Worm (Caenorhabditis elegans) whole organism, late embryonic: ENCODE results near the gene ZC190.10.
"Not testable (repeated sequence)": the region's sequence is repeated elsewhere in the genome, so short reads cannot be mapped to it uniquely, and the experiment has no call there.

Experiments used
- C38D4.7 ChIP-seq: fragments of 200-800 bp; sonication (Bioruptor generic); optimal IDR thresholded peaks from 2 replicates; lab custom pipeline; 2018; ENCODE audit warnings: mild to moderate bottlenecking, missing genetic modification characterization, moderate library complexity, missing compliant biosample characterization
- Y22D7AL.16 ChIP-seq: sonication (generic microtip); optimal IDR thresholded peaks from 2 replicates; lab custom pipeline; 2016; ENCODE audit warnings: missing genetic modification characterization, missing compliant biosample characterization
- ceh-19 ChIP-seq: fragments of 200-800 bp; sonication (Bioruptor generic); optimal IDR thresholded peaks from 2 replicates; lab custom pipeline; 2018; ENCODE audit warnings: mild to moderate bottlenecking, missing genetic modification characterization, missing compliant biosample characterization
- ceh-2 ChIP-seq: sonication (generic microtip); optimal IDR thresholded peaks from 2 replicates; lab custom pipeline; 2016; ENCODE audit warnings: missing genotype, missing genetic modification characterization, missing compliant biosample characterization
- ceh-30 ChIP-seq: fragments of 150-350 bp; optimal IDR thresholded peaks from 2 replicates; lab custom pipeline; 2014; ENCODE audit warnings: missing biosample characterization, missing genetic modification characterization
- ceh-34 ChIP-seq: sonication (generic microtip); optimal IDR thresholded peaks from 2 replicates; lab custom pipeline; 2016; ENCODE audit warnings: mild to moderate bottlenecking, missing genetic modification characterization, missing compliant biosample characterization
- ceh-45 ChIP-seq: fragments of 200-800 bp; sonication (Bioruptor generic); IDR thresholded peaks from 2 replicates; pipeline ENCODE4 v1.3.6; 2022; ENCODE audit warnings: missing genetic modification reagents, missing genetic modification characterization, missing compliant biosample characterization
- ceh-48 ChIP-seq: sonication (generic microtip); optimal IDR thresholded peaks from 2 replicates; lab custom pipeline; 2016; ENCODE audit warnings: missing genetic modification characterization, inconsistent platforms, missing compliant biosample characterization
- ceh-6 ChIP-seq: fragments of 200-800 bp; sonication (Bioruptor generic); optimal IDR thresholded peaks from 2 replicates; lab custom pipeline; 2018; ENCODE audit warnings: mild to moderate bottlenecking, missing genetic modification characterization, missing compliant biosample characterization
- elt-4 ChIP-seq: sonication (generic microtip); optimal IDR thresholded peaks from 2 replicates; lab custom pipeline; 2016; ENCODE audit warnings: missing genetic modification characterization, missing compliant biosample characterization
- ets-4 ChIP-seq: sonication (generic microtip); optimal IDR thresholded peaks from 2 replicates; lab custom pipeline; 2016; ENCODE audit warnings: missing genetic modification characterization, missing compliant biosample characterization
- fax-1 ChIP-seq: sonication (generic microtip); optimal IDR thresholded peaks from 2 replicates; lab custom pipeline; 2016; ENCODE audit warnings: missing genotype, missing genetic modification characterization, missing compliant biosample characterization
- fkh-10 ChIP-seq: fragments of 150-350 bp; optimal IDR thresholded peaks from 2 replicates; lab custom pipeline; 2014; ENCODE audit warnings: missing biosample characterization, missing genetic modification reagents, missing genetic modification characterization
- gmeb-2 ChIP-seq: sonication (generic microtip); optimal IDR thresholded peaks from 2 replicates; lab custom pipeline; 2016; ENCODE audit warnings: missing genetic modification characterization, inconsistent platforms, missing compliant biosample characterization
- hlh-30 ChIP-seq: sonication (generic microtip); optimal IDR thresholded peaks from 2 replicates; lab custom pipeline; 2017; ENCODE audit warnings: antibody characterized with exemption, missing genetic modification characterization, missing compliant biosample characterization; ENCODE audit not compliant: insufficient read depth
- hlh-8 ChIP-seq: sonication (generic microtip); optimal IDR thresholded peaks from 2 replicates; lab custom pipeline; 2016; ENCODE audit warnings: missing genotype, missing genetic modification characterization, missing compliant biosample characterization
- lim-6 ChIP-seq: sonication (generic microtip); optimal IDR thresholded peaks from 2 replicates; lab custom pipeline; 2016; ENCODE audit warnings: missing genetic modification characterization, missing compliant biosample characterization
- lin-11 ChIP-seq: fragments of 200-800 bp; sonication (Bioruptor generic); optimal IDR thresholded peaks from 2 replicates; lab custom pipeline; 2018; ENCODE audit warnings: mild to moderate bottlenecking, missing genetic modification characterization, missing compliant biosample characterization
- nfya-1 ChIP-seq: sonication (generic microtip); optimal IDR thresholded peaks from 2 replicates; lab custom pipeline; 2017; ENCODE audit warnings: missing genetic modification characterization, mild to moderate bottlenecking, missing compliant biosample characterization, antibody characterized with exemption, moderate library complexity
- nhr-11 ChIP-seq: fragments of 150-350 bp; optimal IDR thresholded peaks from 2 replicates; lab custom pipeline; 2014; ENCODE audit warnings: missing biosample characterization, missing genetic modification characterization
- npax-4 ChIP-seq: sonication (generic microtip); optimal IDR thresholded peaks from 2 replicates; lab custom pipeline; 2016; ENCODE audit warnings: missing genetic modification characterization, missing compliant biosample characterization
- pag-3 ChIP-seq: sonication (generic microtip); optimal IDR thresholded peaks from 2 replicates; lab custom pipeline; 2016; ENCODE audit warnings: missing compliant biosample characterization, missing genetic modification characterization, borderline replicate concordance
- pha-4 ChIP-seq: fragments of 150-350 bp; optimal IDR thresholded peaks from 2 replicates; lab custom pipeline; 2018; ENCODE audit warnings: missing biosample characterization, missing genetic modification reagents, missing genetic modification characterization
- pqm-1 ChIP-seq: sonication (generic microtip); optimal IDR thresholded peaks from 2 replicates; lab custom pipeline; 2016; ENCODE audit warnings: missing genetic modification characterization, missing compliant biosample characterization
- pros-1 ChIP-seq: fragments of 150-350 bp; optimal IDR thresholded peaks from 2 replicates; lab custom pipeline; 2014; ENCODE audit warnings: missing biosample characterization, missing genetic modification reagents, missing genetic modification characterization
- rnt-1 ChIP-seq: sonication (generic microtip); optimal IDR thresholded peaks from 2 replicates; lab custom pipeline; 2016; ENCODE audit warnings: missing genetic modification characterization, missing compliant biosample characterization
- syd-9 ChIP-seq: sonication (generic microtip); optimal IDR thresholded peaks from 2 replicates; lab custom pipeline; 2016; ENCODE audit warnings: mild to moderate bottlenecking, missing genetic modification characterization, moderate library complexity, missing compliant biosample characterization
- tbx-2 ChIP-seq: sonication (generic microtip); optimal IDR thresholded peaks from 2 replicates; lab custom pipeline; 2016; ENCODE audit warnings: missing genetic modification characterization, missing compliant biosample characterization
- unc-3 ChIP-seq, 2 experiments: fragments of 200-800 bp in 1 of 2; sonication (Bioruptor generic) in 1 of 2; sonication (generic microtip) in 1 of 2; conservative IDR thresholded peaks in 1 of 2; optimal IDR thresholded peaks in 1 of 2; 2 replicates each; pipeline versions ENCODE4 v1.3.6 to Lab custom; 2016 to 2022; ENCODE audit warnings: missing compliant biosample characterization in 2 of 2, missing genetic modification characterization in 2 of 2, missing genetic modification reagents in 1 of 2
- unc-55 ChIP-seq: sonication (generic microtip); optimal IDR thresholded peaks from 2 replicates; lab custom pipeline; 2017; ENCODE audit warnings: missing biosample characterization, missing genetic modification reagents, missing genetic modification characterization
- zip-5 ChIP-seq: sonication (generic microtip); optimal IDR thresholded peaks from 2 replicates; lab custom pipeline; 2016; ENCODE audit warnings: missing genetic modification characterization, missing compliant biosample characterization

The ZC190.10 gene

ce11 chrV:8732934-8733333 is 36.8 kb upstream of the ZC190.10 start, which contains the start of gene ZC196.4:
ZC196.4 (plus strand) TSS chrV:8733106.
- no peak for TF ChIP-seq tbx-2 (tag; lab: Kevin White, UChicago)
- no peak for TF ChIP-seq pha-4 (tag; lab: Kevin White, UChicago)
- TF ChIP-seq npax-4 (tag; lab: Kevin White, UChicago): no peak
- no peak for TF ChIP-seq ceh-34 (tag; lab: Kevin White, UChicago)
- TF ChIP-seq ceh-6 (GFP tag; lab: Kevin White, UChicago): no peak
- TF ChIP-seq Y22D7AL.16 (tag; lab: Kevin White, UChicago): no peak
- no peak for TF ChIP-seq nhr-11 (tag; lab: Kevin White, UChicago)
- TF ChIP-seq C38D4.7: no peak
- no peak for TF ChIP-seq ceh-48
- no peak for TF ChIP-seq ceh-30
- no peak for TF ChIP-seq pros-1
- no peak for TF ChIP-seq hlh-30 (tag; lab: Kevin White, UChicago)
- no peak for TF ChIP-seq zip-5 (tag; lab: Kevin White, UChicago)
- TF ChIP-seq lim-6 (tag; lab: Kevin White, UChicago): no peak
- TF ChIP-seq, all 69 proteins: peak for 0

DNA sequence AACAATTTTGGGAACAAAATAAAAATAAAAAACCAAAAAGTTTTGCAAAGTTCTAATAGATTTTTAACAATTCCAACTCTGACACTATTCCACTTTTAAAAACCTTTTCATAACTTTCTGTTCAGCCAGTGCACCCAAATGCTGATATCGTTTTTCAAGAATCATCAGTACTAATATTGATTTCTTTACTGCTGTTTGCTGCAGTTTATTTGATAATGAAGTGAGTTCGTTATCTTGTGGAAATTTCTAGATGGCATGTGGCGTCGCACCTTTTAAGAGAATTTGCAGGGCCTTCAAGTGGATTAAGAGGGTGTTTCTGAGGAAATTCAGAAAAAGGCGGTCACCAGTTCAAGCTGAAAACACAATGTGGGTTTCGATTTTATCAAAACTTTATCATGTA is 34.9 kb upstream of the ZC190.10 start:
- TF ChIP-seq unc-3 (GFP tag; conservative IDR thresholded peaks at IDR 0.05; lab: Robert Waterston, UW) (no peak), unc-3 (tag; optimal IDR thresholded peaks at IDR 0.05; lab: Kevin White, UChicago) (no peak), fkh-10 (no peak), ceh-34 (tag; lab: Kevin White, UChicago) (no peak), elt-4 (tag; lab: Kevin White, UChicago) (no peak), pag-3 (tag; lab: Kevin White, UChicago) (no peak), ets-4 (no peak), pros-1 (no peak), pha-4 (tag; lab: Kevin White, UChicago) (no peak), ceh-45 (GFP tag; lab: Robert Waterston, UW) (no peak), hlh-8 (tag; lab: Kevin White, UChicago) (no peak), rnt-1 (tag; lab: Kevin White, UChicago) (no peak), pqm-1 (no peak), lin-11 (tag; lab: Kevin White, UChicago) (no peak)
- TF ChIP-seq, all 69 proteins: peak for 0

- no peak for TF ChIP-seq ceh-34 (tag; lab: Kevin White, UChicago)
Observed at ce11 chrV:8729100-8729499, 33.0 kb upstream of the ZC190.10 start, which contains the start of gene ZC196.5. ZC196.5 (plus strand) TSS chrV:8729400.

DNA sequence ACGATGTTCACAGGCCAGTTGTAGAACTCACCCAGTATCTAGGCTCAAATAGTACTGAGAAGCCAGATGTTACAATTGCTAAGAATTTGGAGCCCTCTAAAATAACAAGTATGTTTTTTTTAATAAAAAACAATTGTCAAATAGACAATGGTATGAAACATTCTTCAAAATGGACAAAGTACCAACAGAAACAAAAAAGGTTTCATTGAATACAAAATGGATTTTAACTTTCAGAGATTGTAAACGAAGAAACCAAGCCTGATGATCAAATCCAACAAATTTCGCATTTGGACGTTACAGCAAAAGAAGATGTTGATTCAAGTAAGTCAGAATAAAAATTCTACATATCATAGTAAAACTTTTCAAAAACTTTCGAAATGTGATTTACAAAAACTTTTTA is 31.0 kb upstream of the ZC190.10 start, which contains the start of gene ZC196.9:
ZC196.9 (minus strand) TSS at position 101 of the 400 bp plus-strand sequence.
- TF ChIP-seq hlh-8 (tag; lab: Kevin White, UChicago) (no peak), syd-9 (tag; lab: Kevin White, UChicago) (no peak), unc-3 (GFP tag; conservative IDR thresholded peaks at IDR 0.05; lab: Robert Waterston, UW) (no peak), unc-3 (tag; optimal IDR thresholded peaks at IDR 0.05; lab: Kevin White, UChicago) (no peak), nfya-1 (tag; lab: Kevin White, UChicago) (no peak), ceh-2 (tag; lab: Kevin White, UChicago) (no peak)

DNA sequence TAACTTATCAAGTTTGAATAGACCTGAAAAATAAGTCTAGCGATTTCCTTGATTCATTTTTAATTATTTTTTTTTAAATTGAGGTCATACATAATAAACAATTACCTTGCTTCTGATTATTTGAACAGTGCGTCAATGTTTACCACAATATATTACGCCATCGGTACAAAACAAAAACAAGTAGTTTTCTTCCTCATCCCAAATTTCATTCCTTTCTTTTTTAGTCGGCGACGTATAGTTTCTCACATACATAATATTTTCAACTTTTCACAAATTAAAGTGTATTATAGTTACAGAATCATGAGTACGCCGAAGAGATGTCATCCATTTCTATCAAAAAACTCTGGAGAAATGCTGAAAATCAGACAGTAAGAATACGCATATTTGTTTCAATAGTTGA is 30.1 kb upstream of the ZC190.10 start, which contains the start of gene droe-8:
droe-8 (plus strand) TSS at position 301 of the 400 bp plus-strand sequence.
- not testable (repeated sequence) for TF ChIP-seq fax-1 (tag; lab: Kevin White, UChicago); unc-55; lin-11 (tag; lab: Kevin White, UChicago)
- TF ChIP-seq, all 69 proteins: peak for 0; not testable (repeated sequence) for 69

ce11 chrV:8722160-8722559 is 26.0 kb upstream of the ZC190.10 start, which contains the start of gene ZC196.8:
ZC196.8 (minus strand) TSS chrV:8722260.
- not testable (repeated sequence) for TF ChIP-seq gmeb-2; ceh-19 (GFP tag; lab: Kevin White, UChicago); nhr-11 (tag; lab: Kevin White, UChicago)
